Worm (Caenorhabditis elegans) whole organism, L2 larva: ENCODE results near the gene C08H9.15.

Experiments used
- elt-1 ChIP-seq: fragments of 150-350 bp; optimal IDR thresholded peaks from 2 replicates; lab custom pipeline; 2014; ENCODE audit warnings: missing biosample characterization, missing genetic modification characterization
- nhr-23 ChIP-seq: fragments of 150-350 bp; optimal IDR thresholded peaks from 2 replicates; lab custom pipeline; 2014; ENCODE audit warnings: missing biosample characterization, missing genetic modification reagents, missing genetic modification characterization
- snpc-4 ChIP-seq: fragments of 150-350 bp; optimal IDR thresholded peaks from 2 replicates; lab custom pipeline; 2014; ENCODE audit warnings: missing biosample characterization, missing genetic modification characterization

DNA sequence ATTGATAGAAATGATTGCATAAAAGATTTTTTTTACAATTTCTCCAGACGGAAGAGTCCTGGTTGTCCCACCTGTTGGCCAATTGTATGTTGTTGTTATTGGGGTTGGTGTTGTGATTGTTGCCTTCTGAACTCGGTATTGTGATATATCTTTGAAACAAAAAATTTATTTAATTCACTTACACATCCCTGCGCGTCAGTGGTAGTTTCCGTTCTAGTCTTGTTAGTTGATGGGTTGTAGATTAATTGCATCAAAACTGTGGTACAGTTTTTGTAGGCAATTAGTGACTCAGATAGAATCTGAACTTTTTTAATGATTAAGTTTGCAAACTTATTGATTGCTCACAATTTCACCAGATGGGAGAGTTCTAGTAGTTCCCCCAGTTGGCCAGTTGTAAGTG, 23.5 kb downstream of the C08H9.15 start:
- TF ChIP-seq snpc-4 (tag; lab: Kevin White, UChicago): no peak
- no peak for TF ChIP-seq nhr-23
- TF ChIP-seq elt-1 (tag; lab: Kevin White, UChicago): no peak
